Fruit fly (Drosophila melanogaster) whole organism, wandering third instar larva: ENCODE data around the gene ergic53.

ENCODE experiments used
- CG32264 ChIP-seq: fragments of 200-800 bp; sonication (Bioruptor generic); optimal IDR thresholded peaks from 2 replicates; lab custom pipeline; 2016; ENCODE audit warnings: missing biosample characterization, missing genetic modification characterization
- CG9705 ChIP-seq: fragments of 200-800 bp; sonication (Bioruptor generic); optimal IDR thresholded peaks from 2 replicates; lab custom pipeline; 2018; ENCODE audit warnings: missing biosample characterization, mild to moderate bottlenecking, missing genetic modification characterization
- CrebA ChIP-seq: fragments of 200-800 bp; sonication (Bioruptor generic); optimal IDR thresholded peaks from 2 replicates; lab custom pipeline; 2016; ENCODE audit warnings: missing biosample characterization, mild to moderate bottlenecking, missing genetic modification characterization, borderline replicate concordance
- Dfd ChIP-seq: fragments of >200 bp; optimal IDR thresholded peaks from 2 replicates; lab custom pipeline; 2017; ENCODE audit warnings: missing biosample characterization, missing genetic modification characterization
- Dif ChIP-seq: fragments of 200-275, 200-300 bp; sonication (Bioruptor generic); optimal IDR thresholded peaks from 2 replicates; lab custom pipeline; 2018; ENCODE audit warnings: missing biosample characterization, missing genetic modification characterization; ENCODE audit not compliant: partially characterized antibody
- Hnf4 ChIP-seq: fragments of 200-800 bp; sonication (Bioruptor generic); optimal IDR thresholded peaks from 2 replicates; lab custom pipeline; 2016; ENCODE audit warnings: missing biosample characterization, mild to moderate bottlenecking, missing genetic modification characterization
- Hr78 ChIP-seq: fragments of >200 bp; optimal IDR thresholded peaks from 2 replicates; lab custom pipeline; 2017; ENCODE audit warnings: missing biosample characterization, missing genetic modification characterization
- Hr83 ChIP-seq: fragments of 200-300 bp; sonication (Bioruptor generic); optimal IDR thresholded peaks from 2 replicates; lab custom pipeline; 2016; ENCODE audit warnings: missing biosample characterization, mild to moderate bottlenecking, missing genetic modification characterization, moderate library complexity; ENCODE audit not compliant: poor library complexity, severe bottlenecking
- N ChIP-seq: fragments of >200 bp; optimal IDR thresholded peaks from 2 replicates; lab custom pipeline; 2018; ENCODE audit warnings: missing biosample characterization, missing external identifiers, missing genetic modification characterization
- Sp1 ChIP-seq: fragments of 200-800 bp; sonication (Bioruptor generic); optimal IDR thresholded peaks from 3 replicates; lab custom pipeline; 2019; ENCODE audit warnings: missing biosample characterization, mild to moderate bottlenecking, missing genetic modification characterization, moderate library complexity
- Vsx2 ChIP-seq: fragments of 200-300, 225-300 bp; sonication (Bioruptor generic); optimal IDR thresholded peaks from 2 replicates; lab custom pipeline; 2018; ENCODE audit warnings: missing biosample characterization, missing genetic modification characterization; ENCODE audit not compliant: partially characterized antibody
- br ChIP-seq: fragments of 200-800 bp; sonication (Bioruptor generic); optimal IDR thresholded peaks from 2 replicates; lab custom pipeline; 2016; ENCODE audit warnings: missing biosample characterization, missing genetic modification characterization
- brk ChIP-seq: fragments of 200-800 bp; sonication (Bioruptor generic); optimal IDR thresholded peaks from 2 replicates; lab custom pipeline; 2016; ENCODE audit warnings: missing biosample characterization, mild to moderate bottlenecking, missing genetic modification characterization
- dl ChIP-seq, 2 experiments: fragments of 175-275, 200-275 bp in 1 of 2; fragments of 200-275 bp in 1 of 2; sonication (Bioruptor generic); optimal IDR thresholded peaks; lab custom pipeline; 2018; ENCODE audit warnings: mild to moderate bottlenecking in 2 of 2, missing biosample characterization in 2 of 2, missing genetic modification characterization in 2 of 2, moderate library complexity in 2 of 2; ENCODE audit not compliant: partially characterized antibody in 2 of 2, insufficient read depth in 1 of 2
- dmrt93B ChIP-seq: fragments of 200-800 bp; sonication (Bioruptor generic); optimal IDR thresholded peaks from 2 replicates; lab custom pipeline; 2018; ENCODE audit warnings: missing biosample characterization, mild to moderate bottlenecking, missing genetic modification characterization
- dsf ChIP-seq: sonication (Bioruptor generic); optimal IDR thresholded peaks from 2 replicates; lab custom pipeline; 2016; ENCODE audit warnings: missing biosample characterization, missing genetic modification characterization, borderline replicate concordance
- ey ChIP-seq: fragments of 200-800 bp; sonication (Bioruptor generic); optimal IDR thresholded peaks from 2 replicates; lab custom pipeline; 2016; ENCODE audit warnings: missing biosample characterization, missing genetic modification characterization
- fru ChIP-seq: fragments of 200-800 bp; sonication (Bioruptor generic); optimal IDR thresholded peaks from 3 replicates; lab custom pipeline; 2016; ENCODE audit warnings: missing biosample characterization, mild to moderate bottlenecking, missing genetic modification characterization
- h ChIP-seq: fragments of 200-800 bp; sonication (Bioruptor generic); optimal IDR thresholded peaks from 3 replicates; lab custom pipeline; 2016; ENCODE audit warnings: missing biosample characterization, mild to moderate bottlenecking, missing genetic modification characterization
- jim ChIP-seq: fragments of 175-275, 200-325 bp; sonication (Bioruptor generic); optimal IDR thresholded peaks from 2 replicates; lab custom pipeline; 2016; ENCODE audit warnings: missing biosample characterization, mild to moderate bottlenecking, missing genetic modification characterization
- lola ChIP-seq: fragments of >200 bp; optimal IDR thresholded peaks from 2 replicates; lab custom pipeline; 2017; ENCODE audit warnings: missing biosample characterization, missing genetic modification characterization
- psq ChIP-seq: fragments of 200-800 bp; sonication (Bioruptor generic); optimal IDR thresholded peaks from 3 replicates; lab custom pipeline; 2017; ENCODE audit warnings: missing biosample characterization, mild to moderate bottlenecking, missing genetic modification characterization, moderate library complexity
- rgr ChIP-seq: fragments of 200-800 bp; sonication (Bioruptor generic); optimal IDR thresholded peaks from 3 replicates; lab custom pipeline; 2016; ENCODE audit warnings: missing biosample characterization, mild to moderate bottlenecking, missing genetic modification characterization
- sage ChIP-seq: fragments of 200-800 bp; sonication (Bioruptor generic); optimal IDR thresholded peaks from 2 replicates; lab custom pipeline; 2016; ENCODE audit warnings: missing biosample characterization, mild to moderate bottlenecking, missing genetic modification characterization
- sv ChIP-seq: fragments of 200-800 bp; sonication (Bioruptor generic); optimal IDR thresholded peaks from 3 replicates; lab custom pipeline; 2016; ENCODE audit warnings: missing biosample characterization, missing genetic modification characterization
- tai ChIP-seq: sonication (Bioruptor generic); optimal IDR thresholded peaks from 2 replicates; lab custom pipeline; 2016; ENCODE audit warnings: missing biosample characterization, missing genetic modification characterization
- usp ChIP-seq: fragments of >200 bp; optimal IDR thresholded peaks from 2 replicates; lab custom pipeline; 2017; ENCODE audit warnings: missing biosample characterization, missing genetic modification characterization
- woc ChIP-seq: sonication (Bioruptor generic); optimal IDR thresholded peaks from 2 replicates; lab custom pipeline; 2016; ENCODE audit warnings: missing biosample characterization, mild to moderate bottlenecking, missing genetic modification characterization

The ergic53 gene

dm6 chr3L:8578470-8578869, 43.7 kb downstream of the ergic53 start:
- peak; percentile 22 for TF ChIP-seq h (GFP tag; lab: Kevin White, UChicago)
- no peak for TF ChIP-seq ey
- no peak for TF ChIP-seq dsf (GFP tag; lab: Kevin White, UChicago)

DNA sequence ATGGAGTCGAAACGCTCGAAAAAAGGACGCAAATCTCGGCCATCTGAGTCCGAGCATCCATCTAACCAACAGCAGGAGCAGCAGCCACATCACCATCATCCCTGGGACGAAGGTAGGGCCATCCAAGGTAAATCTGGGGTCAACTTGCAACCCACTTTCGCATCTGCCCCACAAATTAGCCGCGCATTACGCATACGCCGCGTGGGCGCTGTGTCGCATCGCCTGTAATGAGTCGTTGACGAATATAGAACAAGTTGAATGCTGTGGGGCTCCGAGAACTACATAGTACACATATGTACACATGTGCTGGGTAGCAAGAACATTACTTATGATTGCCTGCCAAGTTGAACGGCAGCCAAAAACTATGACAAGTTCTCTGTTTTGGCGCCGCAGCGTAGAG, 44.7 kb downstream of the ergic53 start:
- TF ChIP-seq CG9705 (no peak), lola (GFP tag; lab: Kevin White, UChicago) (no peak), CG32264 (no peak), Dif (GFP tag; lab: Kevin White, UChicago) (no peak), tai (no peak), h (GFP tag; lab: Kevin White, UChicago) (no peak), Hnf4 (GFP tag; lab: Kevin White, UChicago) (no peak), Sp1 (GFP tag; lab: Kevin White, UChicago) (no peak), Vsx2 (GFP tag; lab: Kevin White, UChicago) (no peak), N (GFP tag; lab: Kevin White, UChicago) (no peak), sage (GFP tag; lab: Kevin White, UChicago) (no peak), dl (GFP tag; optimal IDR thresholded peaks at IDR 0.05; lab: Kevin White, UChicago; ENCODE audit: insufficient read depth in 1 of 2, partially characterized antibody in 2 of 2) (no peak), sv (GFP tag; lab: Kevin White, UChicago) (no peak)
- TF ChIP-seq, all 38 proteins: peak for 0

DNA sequence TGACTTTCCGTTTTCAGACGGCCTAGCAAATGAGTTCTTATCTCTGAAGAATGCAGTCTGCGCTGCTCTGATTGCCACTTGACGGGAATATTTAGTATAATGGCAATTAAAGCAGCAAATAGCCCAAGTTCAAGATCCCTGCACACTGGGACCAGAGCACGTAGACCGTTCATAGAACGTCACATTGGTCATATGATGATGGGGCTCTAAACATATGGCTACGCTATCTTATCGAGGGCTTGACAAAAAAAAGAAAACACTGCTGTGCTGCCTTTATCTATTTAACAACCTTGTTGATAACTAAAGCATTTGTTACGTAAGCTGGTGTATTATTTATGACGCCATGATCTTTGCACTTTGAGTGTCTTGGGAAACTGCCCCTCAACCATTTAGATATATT, 46.0 kb downstream of the ergic53 start:
- TF ChIP-seq ey (no peak), Vsx2 (GFP tag; lab: Kevin White, UChicago) (peak; percentile 32), rgr (no peak), br (peak; percentile 45), CrebA (GFP tag; lab: Kevin White, UChicago) (peak; percentile 55)

DNA sequence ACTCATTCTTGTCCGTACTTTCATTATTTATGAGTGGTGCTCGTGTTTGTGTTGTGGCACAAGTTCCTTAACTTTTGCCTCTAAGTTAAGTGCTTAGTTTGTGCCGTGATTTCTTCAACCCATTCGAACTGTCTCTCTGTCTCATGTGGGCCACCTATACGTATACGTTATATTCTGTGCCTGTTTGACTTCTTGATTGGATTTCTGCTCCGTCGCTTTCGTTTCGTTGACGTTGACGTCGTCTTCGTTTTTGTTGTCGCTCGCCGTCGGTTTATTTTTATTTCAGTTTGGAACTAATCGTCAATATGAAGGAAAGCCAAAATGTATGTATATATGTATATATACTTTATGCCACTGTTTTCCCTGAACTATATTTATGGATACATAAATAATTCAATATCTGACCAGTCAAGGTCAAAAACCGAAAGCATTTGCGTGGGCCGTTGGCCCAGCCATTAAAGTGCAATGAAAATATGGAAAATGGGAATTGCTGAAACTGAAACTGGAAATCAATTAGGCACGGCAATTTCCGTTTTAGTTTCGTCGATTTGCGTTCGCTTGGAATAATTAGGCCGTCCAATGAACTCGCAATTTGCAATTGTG, 47.4 kb downstream of the ergic53 start:
- TF ChIP-seq Vsx2 (GFP tag; lab: Kevin White, UChicago) (no peak), sv (GFP tag; lab: Kevin White, UChicago) (no peak), Hr78 (no peak), fru (GFP tag; lab: Kevin White, UChicago) (no peak), woc (no peak), N (GFP tag; lab: Kevin White, UChicago) (no peak), Hr83 (no peak), psq (GFP tag; lab: Kevin White, UChicago) (no peak), usp (GFP tag; lab: Kevin White, UChicago) (no peak), Sp1 (GFP tag; lab: Kevin White, UChicago) (no peak), brk (GFP tag; lab: Kevin White, UChicago) (no peak), CG32264 (no peak), dl (GFP tag; optimal IDR thresholded peaks at IDR 0.05; lab: Kevin White, UChicago; ENCODE audit: insufficient read depth in 1 of 2, partially characterized antibody in 2 of 2) (no peak)
- TF ChIP-seq, all 38 proteins: peak for 0

dm6 chr3L:8584086-8584485, 49.3 kb downstream of the ergic53 start:
- TF ChIP-seq dl (GFP tag; optimal IDR thresholded peaks at IDR 0.05; lab: Kevin White, UChicago; ENCODE audit: insufficient read depth in 1 of 2, partially characterized antibody in 2 of 2) (no peak), usp (GFP tag; lab: Kevin White, UChicago) (no peak), Vsx2 (GFP tag; lab: Kevin White, UChicago) (no peak), Hr83 (peak; percentile 47), CG9705 (no peak), sv (GFP tag; lab: Kevin White, UChicago) (no peak), rgr (peak; percentile 3), jim (GFP tag; lab: Kevin White, UChicago) (no peak), dmrt93B (GFP tag; lab: Kevin White, UChicago) (no peak), Dfd (GFP tag; lab: Kevin White, UChicago) (no peak), fru (GFP tag; lab: Kevin White, UChicago) (no peak), brk (GFP tag; lab: Kevin White, UChicago) (no peak)
